Fruit fly (Drosophila melanogaster): ENCODE measurements around the gene CG31365.

DNA sequence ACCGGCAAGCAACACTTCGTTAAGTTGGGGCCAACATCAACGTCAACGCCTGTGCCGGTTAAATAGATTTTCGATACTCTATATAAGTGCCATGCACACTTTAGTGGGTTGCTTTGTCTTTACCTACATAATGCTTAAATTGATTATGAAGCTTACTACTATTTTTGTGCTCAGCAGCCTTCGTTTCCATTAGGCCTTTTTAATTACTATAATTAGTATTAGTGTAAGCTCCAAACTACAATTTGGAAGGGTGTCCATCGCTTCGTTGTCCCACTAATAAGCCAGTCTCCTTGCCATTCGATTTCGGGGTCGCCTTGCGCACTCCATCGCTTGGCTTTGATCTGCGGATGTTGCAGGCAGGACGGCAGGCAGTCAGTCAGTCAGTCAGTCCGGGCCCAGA is 21.4 kb upstream of the CG31365 start:
- TF ChIP-seq Pif1B (GFP tag; optimal IDR thresholded peaks at IDR 0.05) (peak; percentile 39), CG15710 (tag; optimal IDR thresholded peaks at IDR 0.05) (peak; percentile 82), Pif1A (GFP tag; optimal IDR thresholded peaks at IDR 0.05) (peak; percentile 45), gl (tag; optimal IDR thresholded peaks at IDR 0.05) (peak; percentile 70), CG9948 (tag; optimal IDR thresholded peaks at IDR 0.05) (peak; percentile 82), CG14655 (GFP tag; optimal IDR thresholded peaks at IDR 0.05) (peak; percentile 52), CG17806 (tag; optimal IDR thresholded peaks at IDR 0.05) (peak; percentile 87), CG4496 (GFP tag; IDR thresholded peaks at IDR 0.05) (peak; percentile 49; the same call in 1 of the 3 replicates), CG34367 (tag; optimal IDR thresholded peaks at IDR 0.05) (peak; percentile 76)

All from whole organism, pupa.